Worm (Caenorhabditis elegans) whole organism, L4 larva: Measurements from ENCODE around the gene F20A1.2.

Experiments
- ZK546.5 ChIP-seq, 2 experiments: sonication (generic microtip); optimal IDR thresholded peaks; 2 replicates each; lab custom pipeline; 2017; ENCODE audit warnings: missing biosample characterization in 2 of 2, missing genetic modification characterization in 2 of 2
- ceh-44 ChIP-seq: fragments of 200-800 bp; sonication (Bioruptor generic); IDR thresholded peaks from 2 replicates; pipeline ENCODE4 v1.3.6; 2022; ENCODE audit warnings: missing genetic modification reagents, missing genetic modification characterization, missing compliant biosample characterization
- fkh-10 ChIP-seq: fragments of 150-350 bp; optimal IDR thresholded peaks from 2 replicates; lab custom pipeline; 2014; ENCODE audit warnings: missing biosample characterization, missing genetic modification reagents, missing genetic modification characterization
- lin-39 ChIP-seq: fragments of 150-350 bp; optimal IDR thresholded peaks from 2 replicates; lab custom pipeline; 2014; ENCODE audit warnings: missing biosample characterization, missing genetic modification reagents, missing genetic modification characterization
- nhr-10 ChIP-seq: fragments of 150-350 bp; optimal IDR thresholded peaks from 2 replicates; lab custom pipeline; 2014; ENCODE audit warnings: missing biosample characterization, missing genetic modification characterization

- TF ChIP-seq lin-39 (tag; lab: Kevin White, UChicago): no peak
- TF ChIP-seq ceh-44: no peak
- no peak for TF ChIP-seq fkh-10 (GFP tag; lab: Kevin White, UChicago)
- no peak for TF ChIP-seq nhr-10 (tag; lab: Kevin White, UChicago)
- TF ChIP-seq ZK546.5 (tag; optimal IDR thresholded peaks at IDR 0.05; lab: Kevin White, UChicago): no peak
Observed at ce11 chrV:7076161-7076560, 30.1 kb downstream of the F20A1.2 start.
